Worm (Caenorhabditis elegans) whole organism, mixed stage, embryonic: Measurements from ENCODE around the gene ZK899.7.

Source experiments
- M03D4.4 ChIP-seq: sonication (generic microtip); optimal IDR thresholded peaks from 2 replicates; lab custom pipeline; 2017; ENCODE audit warnings: mild to moderate bottlenecking, missing genetic modification characterization, missing compliant biosample characterization
- ceh-39 ChIP-seq: fragments of 150-350 bp; optimal IDR thresholded peaks from 2 replicates; lab custom pipeline; 2014; ENCODE audit warnings: missing biosample characterization, missing genetic modification characterization
- ceh-43 ChIP-seq: fragments of 200-800 bp; sonication (Bioruptor generic); optimal IDR thresholded peaks from 2 replicates; lab custom pipeline; 2018; ENCODE audit warnings: mild to moderate bottlenecking, missing genetic modification characterization, moderate library complexity, missing compliant biosample characterization
- ces-1 ChIP-seq: fragments of 150-350 bp; optimal IDR thresholded peaks from 2 replicates; lab custom pipeline; 2014; ENCODE audit warnings: missing biosample characterization, missing genetic modification reagents, missing genetic modification characterization
- drap-1 ChIP-seq: fragments of 200-800 bp; sonication (Bioruptor generic); optimal IDR thresholded peaks from 3 replicates; lab custom pipeline; 2018; ENCODE audit warnings: mild to moderate bottlenecking, missing genetic modification characterization, missing compliant biosample characterization
- elt-1 ChIP-seq: sonication (generic microtip); optimal IDR thresholded peaks from 2 replicates; lab custom pipeline; 2017; ENCODE audit warnings: missing genetic modification characterization, mild to moderate bottlenecking, missing compliant biosample characterization, antibody characterized with exemption, moderate library complexity, borderline replicate concordance; ENCODE audit not compliant: insufficient read depth
- lsy-2 ChIP-seq: fragments of 150-350 bp; optimal IDR thresholded peaks from 2 replicates; lab custom pipeline; 2014; ENCODE audit warnings: missing biosample characterization, missing genetic modification characterization
- mab-5 ChIP-seq: fragments of 150-350 bp; optimal IDR thresholded peaks from 2 replicates; lab custom pipeline; 2014; ENCODE audit warnings: missing biosample characterization, missing genetic modification characterization
- nhr-76 ChIP-seq: sonication (generic microtip); optimal IDR thresholded peaks from 2 replicates; lab custom pipeline; 2017; ENCODE audit warnings: missing biosample characterization, missing genetic modification characterization
- snpc-4 ChIP-seq: fragments of 150-350 bp; optimal IDR thresholded peaks from 2 replicates; lab custom pipeline; 2014; ENCODE audit warnings: missing biosample characterization, missing genetic modification characterization
- unc-120 ChIP-seq: sonication (generic microtip); optimal IDR thresholded peaks from 2 replicates; lab custom pipeline; 2017; ENCODE audit warnings: missing genetic modification characterization, missing compliant biosample characterization; ENCODE audit not compliant: poor library complexity, severe bottlenecking
- unc-39 ChIP-seq: fragments of 150-350 bp; optimal IDR thresholded peaks from 2 replicates; lab custom pipeline; 2014; ENCODE audit warnings: missing biosample characterization, missing genetic modification characterization
- unc-62 ChIP-seq: fragments of 150-350 bp; optimal IDR thresholded peaks from 2 replicates; lab custom pipeline; 2014; ENCODE audit warnings: missing biosample characterization, missing genetic modification reagents, missing genetic modification characterization
- ztf-11 ChIP-seq: fragments of 150-350 bp; optimal IDR thresholded peaks from 2 replicates; lab custom pipeline; 2014; ENCODE audit warnings: missing biosample characterization, missing genetic modification characterization

DNA sequence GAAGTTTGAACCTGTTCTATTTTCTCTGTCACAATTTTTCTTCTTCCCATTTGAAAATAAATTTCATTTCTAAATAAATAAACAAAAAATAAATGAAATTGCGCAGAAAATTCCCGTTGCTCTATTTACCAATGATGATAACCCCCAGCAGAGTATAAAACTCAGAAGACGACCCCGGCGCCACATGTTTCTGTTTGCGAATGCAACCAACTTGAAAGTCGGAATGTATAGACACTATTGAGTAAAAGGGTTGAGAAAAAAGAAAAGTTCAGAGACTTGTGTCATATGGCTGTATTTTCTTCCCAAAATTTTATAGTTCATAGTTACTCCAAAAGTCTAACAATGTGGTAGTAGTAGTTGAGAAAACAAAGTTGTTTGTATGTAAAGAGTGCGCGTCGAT lies 37.6 kb downstream of the ZK899.7 start:
- no peak for TF ChIP-seq ces-1 (GFP tag; lab: Kevin White, UChicago)
- no peak for TF ChIP-seq ztf-11
- no peak for TF ChIP-seq unc-62 (GFP tag; lab: Kevin White, UChicago)
- no peak for TF ChIP-seq ceh-43 (GFP tag; lab: Kevin White, UChicago)
- no peak for TF ChIP-seq drap-1 (GFP tag; lab: Kevin White, UChicago)
- no peak for TF ChIP-seq lsy-2
- TF ChIP-seq elt-1 (tag; lab: Kevin White, UChicago): no peak
- no peak for TF ChIP-seq mab-5
- TF ChIP-seq unc-39 (tag; lab: Kevin White, UChicago): no peak
- no peak for TF ChIP-seq ceh-39
- TF ChIP-seq unc-120: no peak
- TF ChIP-seq snpc-4: no peak
- no peak for TF ChIP-seq M03D4.4 (tag; lab: Kevin White, UChicago)
- TF ChIP-seq nhr-76 (tag; lab: Kevin White, UChicago): no peak
